Worm (Caenorhabditis elegans): ENCODE measurements around the gene F28G4.3.

DNA sequence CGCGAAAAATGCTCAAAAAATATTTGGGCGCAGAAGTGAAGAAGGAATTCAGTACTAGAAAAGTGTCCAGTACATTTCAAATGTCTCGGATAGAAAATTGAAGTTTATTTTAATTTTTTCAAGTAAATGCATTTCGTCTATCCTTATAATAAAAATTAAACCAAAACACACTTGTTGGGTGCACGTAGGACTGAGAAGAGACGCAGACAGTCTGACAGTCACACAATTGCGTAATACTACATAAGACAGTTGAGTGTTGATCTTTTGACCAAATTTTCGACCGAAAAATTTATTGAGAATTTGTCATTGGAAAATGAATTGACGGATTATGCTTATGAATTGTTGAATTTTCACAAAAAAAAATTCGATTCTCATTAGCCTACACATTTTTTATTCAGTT, 22.0 kb upstream of the F28G4.3 start, which contains the start of gene oac-7:
- TF ChIP-seq zfh-2 (GFP tag; conservative IDR thresholded peaks at IDR 0.05) (no peak), snpc-4 (GFP tag; optimal IDR thresholded peaks at IDR 0.05) (no peak), snpc-4 (tag; optimal IDR thresholded peaks at IDR 0.05) (no peak)
